Worm (Caenorhabditis elegans): ENCODE measurements around the gene F55G7.1.

DNA sequence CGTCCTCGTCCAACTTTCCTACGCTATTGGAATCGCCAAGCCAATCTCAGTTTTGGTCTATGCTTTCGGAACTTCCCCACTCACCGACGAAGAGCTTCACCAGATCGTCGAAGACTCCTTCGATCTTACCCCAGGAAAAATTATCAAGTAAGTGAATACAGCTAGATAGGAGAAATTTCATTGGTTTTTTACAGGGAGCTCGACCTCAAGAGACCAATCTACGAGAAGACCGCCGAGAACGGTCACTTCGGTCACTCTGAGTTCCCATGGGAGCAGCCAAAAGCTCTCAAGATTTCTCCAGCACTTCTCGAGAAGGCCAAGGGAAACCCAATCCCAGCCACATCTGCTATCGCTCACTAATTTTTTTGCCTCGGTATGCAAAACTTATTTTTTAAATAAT lies 42.8 kb downstream of the F55G7.1 start:
- no peak for TF ChIP-seq hlh-6 (tag; optimal IDR thresholded peaks at IDR 0.05)
- no peak for TF ChIP-seq pag-3 (tag; optimal IDR thresholded peaks at IDR 0.05; ENCODE audit: borderline replicate concordance)
- no peak for TF ChIP-seq pax-1 (tag; optimal IDR thresholded peaks at IDR 0.05)
- no peak for TF ChIP-seq ceh-22 (tag; optimal IDR thresholded peaks at IDR 0.05)
- no peak for TF ChIP-seq nhr-11 (tag; optimal IDR thresholded peaks at IDR 0.05)
- TF ChIP-seq sox-4 (tag; optimal IDR thresholded peaks at IDR 0.05) = no peak
- TF ChIP-seq nhr-232 (tag; optimal IDR thresholded peaks at IDR 0.05) = no peak
- TF ChIP-seq unc-3 (GFP tag; conservative IDR thresholded peaks at IDR 0.05) = no peak
- no peak for TF ChIP-seq unc-3 (tag; optimal IDR thresholded peaks at IDR 0.05)
- no peak for TF ChIP-seq fkh-10 (GFP tag; optimal IDR thresholded peaks at IDR 0.05)
- TF ChIP-seq nfya-1 (tag; optimal IDR thresholded peaks at IDR 0.05) = no peak
- TF ChIP-seq ama-1 (optimal IDR thresholded peaks at IDR 0.05) = no peak
